Worm (Caenorhabditis elegans) whole organism, mixed stage, embryonic: ENCODE data around the gene D1014.2.

ENCODE experiments used
- blmp-1 ChIP-seq: fragments of 150-350 bp; optimal IDR thresholded peaks from 2 replicates; lab custom pipeline; 2014; ENCODE audit warnings: missing biosample characterization, missing genetic modification characterization
- ceh-83 ChIP-seq: fragments of 200-800 bp; sonication (Bioruptor generic); optimal IDR thresholded peaks from 2 replicates; lab custom pipeline; 2018; ENCODE audit warnings: mild to moderate bottlenecking, missing genetic modification characterization, missing compliant biosample characterization
- ces-1 ChIP-seq: fragments of 150-350 bp; optimal IDR thresholded peaks from 2 replicates; lab custom pipeline; 2014; ENCODE audit warnings: missing biosample characterization, missing genetic modification reagents, missing genetic modification characterization
- lin-32 ChIP-seq: fragments of 200-800 bp; sonication (Bioruptor generic); optimal IDR thresholded peaks from 2 replicates; lab custom pipeline; 2018; ENCODE audit warnings: mild to moderate bottlenecking, missing genetic modification characterization, missing compliant biosample characterization
- lsy-2 ChIP-seq: fragments of 150-350 bp; optimal IDR thresholded peaks from 2 replicates; lab custom pipeline; 2014; ENCODE audit warnings: missing biosample characterization, missing genetic modification characterization
- snpc-4 ChIP-seq: fragments of 150-350 bp; optimal IDR thresholded peaks from 2 replicates; lab custom pipeline; 2014; ENCODE audit warnings: missing biosample characterization, missing genetic modification characterization
- unc-120 ChIP-seq: sonication (generic microtip); optimal IDR thresholded peaks from 2 replicates; lab custom pipeline; 2017; ENCODE audit warnings: missing genetic modification characterization, missing compliant biosample characterization; ENCODE audit not compliant: poor library complexity, severe bottlenecking
- ztf-11 ChIP-seq: fragments of 150-350 bp; optimal IDR thresholded peaks from 2 replicates; lab custom pipeline; 2014; ENCODE audit warnings: missing biosample characterization, missing genetic modification characterization

D1014.2 gene

ce11 chrV:8190430-8190829, 46.7 kb downstream of the D1014.2 start, which contains the start of gene F20D6.1:
Gene F20D6.1 (plus strand): TSS chrV:8190730.
- no peak for TF ChIP-seq unc-120
- TF ChIP-seq ztf-11 (tag; lab: Kevin White, UChicago) = no peak
- TF ChIP-seq lin-32 (GFP tag; lab: Kevin White, UChicago) = no peak
- no peak for TF ChIP-seq snpc-4 (tag; lab: Kevin White, UChicago)
- TF ChIP-seq blmp-1 (tag; lab: Kevin White, UChicago) = no peak
- TF ChIP-seq ces-1 (GFP tag; lab: Kevin White, UChicago) = no peak
- no peak for TF ChIP-seq lsy-2 (tag; lab: Kevin White, UChicago)
- no peak for TF ChIP-seq ceh-83
- TF ChIP-seq, all 35 proteins: peak for 0
